Fruit fly (Drosophila melanogaster) whole organism, prepupa: ENCODE results near the gene CG46466.
A peak's percentile ranks its signal among the peaks of the same experiment; 100 is the strongest.

Experiments used
- CG10631 ChIP-seq: fragments of 200-800 bp; sonication (Bioruptor generic); optimal IDR thresholded peaks from 2 replicates; lab custom pipeline; 2016; ENCODE audit warnings: missing biosample characterization, missing genetic modification characterization
- CG11902 ChIP-seq: fragments of 200-800 bp; sonication (Bioruptor generic); optimal IDR thresholded peaks from 3 replicates; lab custom pipeline; 2016; ENCODE audit warnings: missing biosample characterization, missing genetic modification characterization
- CG3919 ChIP-seq: fragments of 200-800 bp; sonication (Bioruptor generic); optimal IDR thresholded peaks from 3 replicates; lab custom pipeline; 2016; ENCODE audit warnings: missing biosample characterization, missing genetic modification characterization
- CG6276 ChIP-seq: fragments of 200-800 bp; sonication (Bioruptor generic); optimal IDR thresholded peaks from 2 replicates; lab custom pipeline; 2017; ENCODE audit warnings: missing biosample characterization, mild to moderate bottlenecking, missing genetic modification characterization
- CG6854 ChIP-seq: fragments of 200-800 bp; sonication (Bioruptor generic); optimal IDR thresholded peaks from 2 replicates; lab custom pipeline; 2017; ENCODE audit warnings: missing biosample characterization, mild to moderate bottlenecking, missing genetic modification characterization
- CG9139 ChIP-seq: fragments of 200-800 bp; sonication (Bioruptor generic); optimal IDR thresholded peaks from 3 replicates; lab custom pipeline; 2017; ENCODE audit warnings: missing biosample characterization, mild to moderate bottlenecking, missing genetic modification characterization
- Eip75B ChIP-seq: fragments of 200-800 bp; sonication (Bioruptor generic); optimal IDR thresholded peaks from 3 replicates; lab custom pipeline; 2016; ENCODE audit warnings: missing biosample characterization, missing genetic modification characterization
- Eip93F ChIP-seq: fragments of 200-800 bp; sonication (Bioruptor generic); optimal IDR thresholded peaks from 2 replicates; lab custom pipeline; 2016; ENCODE audit warnings: missing biosample characterization, mild to moderate bottlenecking, missing genetic modification characterization
- Ets96B ChIP-seq: fragments of 200-800 bp; optimal IDR thresholded peaks from 2 replicates; lab custom pipeline; 2019; ENCODE audit warnings: missing biosample characterization, mild to moderate bottlenecking, missing genetic modification characterization, moderate library complexity
- Hr38 ChIP-seq: sonication (Bioruptor generic); optimal IDR thresholded peaks from 2 replicates; lab custom pipeline; 2016; ENCODE audit warnings: missing biosample characterization, missing genetic modification characterization
- eg ChIP-seq: fragments of 200-800 bp; sonication (Bioruptor generic); IDR thresholded peaks from 3 replicates; pipeline ENCODE4 v1.3.6; 2022; ENCODE audit warnings: missing biosample characterization, missing genetic modification characterization
- fd59A ChIP-seq: fragments of 200-800 bp; sonication (Bioruptor generic); optimal IDR thresholded peaks from 2 replicates; lab custom pipeline; 2017; ENCODE audit warnings: missing biosample characterization, mild to moderate bottlenecking, missing genetic modification characterization, missing genetic modification reagents
- ss ChIP-seq, 2 experiments: fragments of 200-800 bp; sonication (Bioruptor generic); optimal IDR thresholded peaks; 2 replicates in 1 of 2; 3 replicates in 1 of 2; lab custom pipeline; 2017 to 2018; ENCODE audit warnings: mild to moderate bottlenecking in 2 of 2, missing biosample characterization in 2 of 2, missing genetic modification characterization in 2 of 2, moderate library complexity in 1 of 2

DNA sequence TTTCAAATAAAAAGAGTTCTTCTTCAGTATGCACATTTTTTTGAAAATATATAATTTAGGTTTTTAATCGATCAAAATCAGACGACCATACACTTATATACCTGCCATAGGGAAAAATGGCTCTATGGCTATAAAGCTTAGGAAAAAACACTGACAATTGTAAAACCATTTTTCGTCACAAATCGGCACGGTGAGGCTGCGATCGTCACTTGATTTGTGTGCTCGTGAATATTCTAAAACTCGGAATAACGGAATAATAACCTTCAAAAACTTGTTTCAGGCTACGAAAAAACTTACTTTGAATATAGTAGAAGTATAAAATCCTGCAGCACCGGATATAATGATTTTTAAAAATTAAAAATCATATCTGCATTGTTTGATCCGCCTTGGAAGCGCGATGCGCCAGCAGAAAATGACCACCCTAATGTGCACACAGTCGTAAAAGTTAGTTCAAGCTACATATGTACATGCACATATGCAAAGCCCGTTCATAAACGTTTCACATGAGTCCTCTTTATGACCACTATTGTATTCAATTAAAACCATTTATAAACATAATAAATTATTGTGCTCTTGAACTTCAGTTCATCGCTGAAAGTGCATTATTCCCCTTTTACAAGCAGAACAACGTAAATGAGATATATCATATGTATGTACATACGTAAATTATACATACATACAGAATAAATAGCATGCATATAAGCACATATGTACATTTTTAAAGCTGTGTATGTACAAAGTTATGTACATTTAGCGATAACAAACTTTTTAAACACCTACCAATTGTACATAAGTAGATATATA lies 32.2 kb upstream of the CG46466 start:
- TF ChIP-seq CG6854, result peak; percentile 15
- no peak for TF ChIP-seq fd59A
- no peak for TF ChIP-seq CG11902
- TF ChIP-seq Eip75B (GFP tag; lab: Kevin White, UChicago), result peak; percentile 47
- TF ChIP-seq Hr38 (GFP tag; lab: Kevin White, UChicago), result no peak
- TF ChIP-seq CG6276 (GFP tag; lab: Kevin White, UChicago), result no peak
- TF ChIP-seq CG9139, result no peak
- TF ChIP-seq CG3919, result no peak
- TF ChIP-seq CG10631 (GFP tag; lab: Kevin White, UChicago), result peak; percentile 36
- peak; percentile 17 for TF ChIP-seq Eip93F (GFP tag; lab: Kevin White, UChicago)
- TF ChIP-seq ss (GFP tag; optimal IDR thresholded peaks at IDR 0.05; lab: Kevin White, UChicago), result no peak
- no peak for TF ChIP-seq eg
- no peak for TF ChIP-seq Ets96B (tag; lab: Kevin White, UChicago)
